Fruit fly (Drosophila melanogaster) whole organism, embryonic: Measurements from ENCODE around the gene wdn.

Experiments
- Bteb2 ChIP-seq: fragments of 200-800 bp; sonication (Bioruptor generic); optimal IDR thresholded peaks from 2 replicates; lab custom pipeline; 2016; ENCODE audit warnings: missing biosample characterization, missing genetic modification characterization
- CG10543 ChIP-seq: fragments of 200-800 bp; sonication (Bioruptor generic); optimal IDR thresholded peaks from 3 replicates; lab custom pipeline; 2017; ENCODE audit warnings: missing biosample characterization, mild to moderate bottlenecking, missing genetic modification characterization, moderate library complexity
- CG10979 ChIP-seq: fragments of 200-800 bp; sonication (Bioruptor generic); optimal IDR thresholded peaks from 2 replicates; lab custom pipeline; 2018; ENCODE audit warnings: missing biosample characterization, mild to moderate bottlenecking, missing genetic modification characterization, moderate library complexity
- CG11560 ChIP-seq: fragments of 200-800 bp; sonication (Bioruptor generic); IDR thresholded peaks from 3 replicates; pipeline ENCODE4 v1.3.6; 2022; ENCODE audit warnings: missing biosample characterization, missing genetic modification characterization
- CG12299 ChIP-seq: fragments of 200-800 bp; sonication (Bioruptor generic); optimal IDR thresholded peaks from 2 replicates; lab custom pipeline; 2018; ENCODE audit warnings: missing biosample characterization, mild to moderate bottlenecking, missing genetic modification characterization
- CG1233 ChIP-seq: fragments of 200-800 bp; sonication (Bioruptor generic); optimal IDR thresholded peaks from 4 replicates; lab custom pipeline; 2018; ENCODE audit warnings: missing biosample characterization, mild to moderate bottlenecking, missing genetic modification characterization
- CG15696 ChIP-seq: fragments of 200-800 bp; sonication (Bioruptor generic); optimal IDR thresholded peaks from 2 replicates; lab custom pipeline; 2019; ENCODE audit warnings: missing biosample characterization, mild to moderate bottlenecking, missing genetic modification characterization, moderate library complexity
- CG1647 ChIP-seq: fragments of 200-800 bp; sonication (Bioruptor generic); optimal IDR thresholded peaks from 3 replicates; lab custom pipeline; 2016; ENCODE audit warnings: missing biosample characterization, missing genetic modification characterization
- CG16863 ChIP-seq: fragments of 200-800 bp; sonication (Bioruptor generic); optimal IDR thresholded peaks from 3 replicates; lab custom pipeline; 2016; ENCODE audit warnings: missing biosample characterization, missing genetic modification characterization
- CG17361 ChIP-seq: fragments of 200-800 bp; sonication (Bioruptor generic); IDR thresholded peaks from 3 replicates; pipeline ENCODE4 v1.3.6; 2022; ENCODE audit warnings: missing biosample characterization, missing genetic modification characterization
- CG17385 ChIP-seq: fragments of 200-800 bp; sonication (Bioruptor generic); optimal IDR thresholded peaks from 3 replicates; lab custom pipeline; 2018; ENCODE audit warnings: missing biosample characterization, mild to moderate bottlenecking, missing genetic modification characterization
- CG17802 ChIP-seq: fragments of 200-800 bp; sonication (Bioruptor generic); optimal IDR thresholded peaks from 2 replicates; lab custom pipeline; 2018; ENCODE audit warnings: missing biosample characterization, mild to moderate bottlenecking, missing genetic modification characterization, moderate library complexity
- CG2116 ChIP-seq: fragments of 200-800 bp; sonication (Bioruptor generic); optimal IDR thresholded peaks from 3 replicates; lab custom pipeline; 2018; ENCODE audit warnings: missing biosample characterization, mild to moderate bottlenecking, missing genetic modification characterization
- CG2120 ChIP-seq: fragments of 200-800 bp; sonication (Bioruptor generic); optimal IDR thresholded peaks from 3 replicates; lab custom pipeline; 2016; ENCODE audit warnings: missing biosample characterization, missing genetic modification characterization
- CG31224 ChIP-seq: fragments of 200-800 bp; sonication (Bioruptor generic); IDR thresholded peaks from 2 replicates; pipeline ENCODE4 v1.3.6; 2022; ENCODE audit warnings: missing biosample characterization, missing genetic modification characterization
- CG31388 ChIP-seq: fragments of 200-800 bp; sonication (Bioruptor generic); optimal IDR thresholded peaks from 2 replicates; lab custom pipeline; 2016; ENCODE audit warnings: missing biosample characterization, missing genetic modification characterization
- CG4820 ChIP-seq: fragments of 200-800 bp; sonication (Bioruptor generic); optimal IDR thresholded peaks from 3 replicates; lab custom pipeline; 2016; ENCODE audit warnings: missing biosample characterization, missing genetic modification characterization
- CG6254 ChIP-seq: fragments of 200-800 bp; sonication (Bioruptor generic); optimal IDR thresholded peaks from 3 replicates; lab custom pipeline; 2017; ENCODE audit warnings: mild to moderate bottlenecking, missing biosample characterization, missing genetic modification reagents, missing genetic modification characterization
- CG6683 ChIP-seq: fragments of 200-800 bp; sonication (Bioruptor generic); optimal IDR thresholded peaks from 2 replicates; lab custom pipeline; 2017; ENCODE audit warnings: missing biosample characterization, mild to moderate bottlenecking, missing genetic modification characterization, missing genetic modification reagents
- CG6791 ChIP-seq: fragments of 200-800 bp; sonication (Bioruptor generic); IDR thresholded peaks from 3 replicates; pipeline ENCODE4 v1.3.6; 2022; ENCODE audit warnings: missing biosample characterization, missing genetic modification characterization; ENCODE audit not compliant: partially characterized antibody
- CG8388 ChIP-seq: fragments of 200-800 bp; sonication (Bioruptor generic); optimal IDR thresholded peaks from 2 replicates; lab custom pipeline; 2019; ENCODE audit warnings: missing biosample characterization, mild to moderate bottlenecking, missing genetic modification characterization, moderate library complexity
- CG9215 ChIP-seq: fragments of 200-800 bp; sonication (Bioruptor generic); IDR thresholded peaks from 2 replicates; pipeline ENCODE4 v1.3.6; 2022; ENCODE audit warnings: missing biosample characterization, missing genetic modification characterization
- CG9797 ChIP-seq: fragments of 200-800 bp; sonication (Bioruptor generic); optimal IDR thresholded peaks from 3 replicates; lab custom pipeline; 2018; ENCODE audit warnings: missing biosample characterization, mild to moderate bottlenecking, missing genetic modification characterization
- CG9932 ChIP-seq: fragments of 200-800 bp; sonication (Bioruptor generic); IDR thresholded peaks from 2 replicates; pipeline ENCODE4 v1.3.6; 2022; ENCODE audit warnings: missing biosample characterization, missing genetic modification characterization
- Dp ChIP-seq: fragments of 200-800 bp; sonication (Bioruptor generic); optimal IDR thresholded peaks from 2 replicates; lab custom pipeline; 2018; ENCODE audit warnings: missing biosample characterization, mild to moderate bottlenecking, missing genetic modification characterization, moderate library complexity
- Dref ChIP-seq: fragments of 200-800 bp; sonication (Bioruptor generic); IDR thresholded peaks from 2 replicates; pipeline ENCODE4 v1.3.6; 2022; ENCODE audit warnings: missing biosample characterization, missing genetic modification characterization
- Fer1 ChIP-seq: fragments of 200-800 bp; sonication (Bioruptor generic); optimal IDR thresholded peaks from 2 replicates; lab custom pipeline; 2017; ENCODE audit warnings: missing biosample characterization, mild to moderate bottlenecking, missing genetic modification characterization
- HLH4C ChIP-seq: fragments of 200-800 bp; sonication (Bioruptor generic); IDR thresholded peaks from 3 replicates; pipeline ENCODE4 v1.3.6; 2022; ENCODE audit warnings: missing biosample characterization, missing genetic modification characterization; ENCODE audit not compliant: partially characterized antibody
- HLH54F ChIP-seq: fragments of 200-800 bp; sonication (Bioruptor generic); optimal IDR thresholded peaks from 3 replicates; lab custom pipeline; 2016; ENCODE audit warnings: missing biosample characterization, missing genetic modification characterization
- Hr3 ChIP-seq: fragments of 200-800 bp; sonication (Bioruptor generic); optimal IDR thresholded peaks from 3 replicates; lab custom pipeline; 2016; ENCODE audit warnings: missing biosample characterization, missing genetic modification characterization
- Kr ChIP-seq: fragments of 200-800 bp; sonication (Bioruptor generic); optimal IDR thresholded peaks from 2 replicates; lab custom pipeline; 2017; ENCODE audit warnings: missing biosample characterization, mild to moderate bottlenecking, missing genetic modification characterization
- Lhr ChIP-seq: fragments of 200-800 bp; sonication (Bioruptor generic); optimal IDR thresholded peaks from 3 replicates; lab custom pipeline; 2017; ENCODE audit warnings: mild to moderate bottlenecking, missing biosample characterization, missing genetic modification reagents, missing genetic modification characterization
- Oli ChIP-seq: fragments of 200-800 bp; sonication (Bioruptor generic); optimal IDR thresholded peaks from 2 replicates; lab custom pipeline; 2018; ENCODE audit warnings: missing biosample characterization, mild to moderate bottlenecking, missing genetic modification characterization, moderate library complexity
- Ravus ChIP-seq: fragments of 200-800 bp; sonication (Bioruptor generic); IDR thresholded peaks from 2 replicates; pipeline ENCODE4 v1.3.6; 2022; ENCODE audit warnings: missing biosample characterization, missing genetic modification characterization
- Trl ChIP-seq, 3 experiments: fragments of >200 bp in 2 of 3; fragments of 200-800 bp in 1 of 3; sonication (Bioruptor generic) in 1 of 3; optimal IDR thresholded peaks; 2 replicates in 1 of 3; 3 replicates in 2 of 3; lab custom pipeline; 2016 to 2017; ENCODE audit warnings: missing biosample characterization in 1 of 3, missing genetic modification characterization in 1 of 3
- ap ChIP-seq: fragments of 200-800 bp; sonication (Bioruptor generic); IDR thresholded peaks from 2 replicates; pipeline ENCODE4 v1.3.6; 2022; ENCODE audit warnings: missing biosample characterization, missing genetic modification characterization
- cas ChIP-seq: fragments of 200-800 bp; sonication (Bioruptor generic); IDR thresholded peaks from 2 replicates; pipeline ENCODE4 v1.3.6; 2022; ENCODE audit warnings: missing biosample characterization, missing genetic modification characterization
- gcm ChIP-seq: fragments of 200-800 bp; sonication (Bioruptor generic); optimal IDR thresholded peaks from 2 replicates; lab custom pipeline; 2019; ENCODE audit warnings: missing biosample characterization, mild to moderate bottlenecking, missing genetic modification characterization, moderate library complexity
- grau ChIP-seq: fragments of 200-800 bp; optimal IDR thresholded peaks from 3 replicates; lab custom pipeline; 2019; ENCODE audit warnings: missing biosample characterization, mild to moderate bottlenecking, missing genetic modification characterization, moderate library complexity
- gsb ChIP-seq: fragments of 200-800 bp; sonication (Bioruptor generic); IDR thresholded peaks from 2 replicates; pipeline ENCODE4 v1.3.6; 2022; ENCODE audit warnings: missing biosample characterization, missing genetic modification characterization
- gsb-n ChIP-seq: fragments of 200-800 bp; sonication (Bioruptor generic); optimal IDR thresholded peaks from 3 replicates; lab custom pipeline; 2018; ENCODE audit warnings: missing biosample characterization, mild to moderate bottlenecking, missing genetic modification characterization
- lbe ChIP-seq: fragments of 200-800 bp; sonication (Bioruptor generic); optimal IDR thresholded peaks from 2 replicates; lab custom pipeline; 2016; ENCODE audit warnings: missing biosample characterization, mild to moderate bottlenecking, missing genetic modification characterization
- luna ChIP-seq: fragments of 200-800 bp; sonication (Bioruptor generic); optimal IDR thresholded peaks from 2 replicates; lab custom pipeline; 2016; ENCODE audit warnings: missing biosample characterization, missing genetic modification characterization
- nerfin-1 ChIP-seq: fragments of 200-800 bp; sonication (Bioruptor generic); optimal IDR thresholded peaks from 3 replicates; lab custom pipeline; 2019; ENCODE audit warnings: missing biosample characterization, mild to moderate bottlenecking, missing genetic modification characterization, moderate library complexity
- row ChIP-seq: fragments of 200-800 bp; sonication (Bioruptor generic); IDR thresholded peaks from 3 replicates; pipeline ENCODE4 v1.3.6; 2022; ENCODE audit warnings: missing biosample characterization, missing genetic modification characterization
- sens ChIP-seq: fragments of 200-800 bp; sonication (Bioruptor generic); peaks from one replicate; lab custom pipeline; 2016; ENCODE audit warnings: missing biosample characterization, missing genetic modification characterization
- shn ChIP-seq: fragments of 200-800 bp; sonication (Bioruptor generic); optimal IDR thresholded peaks from 3 replicates; lab custom pipeline; 2016; ENCODE audit warnings: missing biosample characterization, missing genetic modification characterization
- ssp ChIP-seq: fragments of 200-800 bp; sonication (Bioruptor generic); IDR thresholded peaks from 2 replicates; pipeline ENCODE4 v1.3.6; 2022; ENCODE audit warnings: missing biosample characterization, missing genetic modification characterization
- usp ChIP-seq: fragments of >200 bp; optimal IDR thresholded peaks from 2 replicates; lab custom pipeline; 2017; ENCODE audit warnings: missing biosample characterization, missing genetic modification characterization

The wdn gene

DNA sequence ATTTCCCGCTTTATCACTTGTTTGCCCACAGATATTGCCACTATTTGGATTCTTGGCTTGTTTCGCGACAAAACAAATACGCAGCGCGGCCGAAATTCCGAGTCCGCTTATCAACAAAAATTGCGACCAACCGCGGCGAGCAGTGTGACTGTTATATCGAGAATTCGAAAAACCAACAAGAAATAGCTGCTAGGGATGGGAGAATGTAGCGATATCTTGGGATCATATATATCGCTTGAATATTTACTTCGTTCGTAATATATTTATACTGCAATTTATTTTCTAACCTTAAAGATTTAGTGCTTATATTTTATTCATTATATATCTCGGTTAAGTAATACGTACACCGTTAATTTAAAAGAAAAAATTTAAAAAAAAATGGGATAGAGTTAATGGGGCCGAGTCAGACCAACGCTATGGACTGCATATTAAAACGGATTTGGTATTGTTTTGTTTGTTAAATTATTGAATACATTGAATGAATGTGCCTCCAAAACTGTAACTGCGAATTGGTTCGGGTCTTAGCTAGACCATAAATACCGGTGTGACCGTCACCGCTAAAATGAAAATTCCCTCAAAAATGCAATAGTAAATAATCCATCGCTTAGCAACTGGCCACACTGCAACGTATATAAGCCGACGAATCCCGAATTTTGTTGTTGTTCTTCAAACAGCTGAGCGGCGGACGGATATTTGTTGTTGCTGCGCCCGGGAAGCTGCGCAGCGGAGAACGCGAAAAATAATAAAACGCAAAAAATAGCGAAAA lies 33.7 kb upstream of the wdn start, which contains the start of the genes Apc and spg (continued):
- TF ChIP-seq shn (no peak), CG2120 (GFP tag; lab: Kevin White, UChicago) (peak; percentile 53), ssp (GFP tag; lab: Robert Waterston, UW) (no peak), CG17802 (tag; lab: Kevin White, UChicago) (no peak), CG17385 (GFP tag; lab: Kevin White, UChicago) (peak; percentile 23), nerfin-1 (tag; lab: Kevin White, UChicago) (peak; percentile 42), CG9215 (GFP tag; lab: Robert Waterston, UW) (no peak), CG6254 (GFP tag; lab: Kevin White, UChicago) (no peak), HLH4C (GFP tag; lab: Robert Waterston, UW) (peak; percentile 72), luna (GFP tag; lab: Kevin White, UChicago) (no peak), Kr (GFP tag; lab: Kevin White, UChicago) (peak; percentile 11), CG12299 (tag; lab: Kevin White, UChicago) (peak; percentile 37), CG1647 (GFP tag; lab: Kevin White, UChicago) (no peak), Lhr (GFP tag; lab: Kevin White, UChicago) (peak; percentile 95), CG4820 (GFP tag; lab: Kevin White, UChicago) (no peak), Dp (GFP tag; lab: Kevin White, UChicago) (peak; percentile 32), Fer1 (GFP tag; lab: Kevin White, UChicago) (peak; percentile 70), Ravus (GFP tag; lab: Robert Waterston, UW) (no peak), cas (no peak), CG17361 (GFP tag; lab: Robert Waterston, UW) (peak; percentile 70), CG16863 (peak; percentile 10), CG6683 (no peak), Oli (tag; lab: Kevin White, UChicago) (peak; percentile 4), grau (tag; lab: Kevin White, UChicago) (peak; percentile 31), CG10543 (GFP tag; lab: Kevin White, UChicago) (peak; percentile 71), CG31224 (GFP tag; lab: Robert Waterston, UW) (no peak), CG15696 (tag; lab: Kevin White, UChicago) (peak; percentile 33), CG10979 (tag; lab: Kevin White, UChicago) (peak; percentile 14), CG8388 (GFP tag; lab: Kevin White, UChicago) (no peak), lbe (peak; percentile 16), Hr3 (GFP tag; lab: Kevin White, UChicago) (peak; percentile 15), Dref (no peak; the same call in 1 of the 2 replicates), sens (GFP tag; lab: Kevin White, UChicago) (peak; percentile 90), ap (GFP tag; lab: Robert Waterston, UW) (no peak), gsb (GFP tag; lab: Robert Waterston, UW) (0 out of 2 replicates have a peak, but pooled peaks have one; percentile 18), CG1233 (GFP tag; lab: Kevin White, UChicago) (peak; percentile 19), gcm (GFP tag; lab: Kevin White, UChicago) (peak; percentile 15), CG31388 (no peak), CG11560 (tag; lab: Robert Waterston, UW) (peak; percentile 93), CG9797 (GFP tag; lab: Kevin White, UChicago) (peak; percentile 95), Trl (optimal IDR thresholded peaks at IDR 0.05; lab: Kevin White, UChicago) (no peak), Trl (GFP tag; optimal IDR thresholded peaks at IDR 0.05; lab: Kevin White, UChicago) (peak; percentile 48), row (peak; percentile 82), HLH54F (GFP tag; lab: Kevin White, UChicago) (peak; percentile 46), CG9932 (peak; percentile 52), usp (GFP tag; lab: Kevin White, UChicago) (no peak), CG2116 (peak; percentile 49), gsb-n (tag; lab: Kevin White, UChicago) (peak; percentile 35), Bteb2 (GFP tag; lab: Kevin White, UChicago) (no peak), CG6791 (GFP tag; lab: Robert Waterston, UW) (peak; percentile 39; the same call in 1 of the 3 replicates)
